Fruit fly (Drosophila melanogaster) whole organism, embryonic: ENCODE results near the gene Hecw.

Experiments used
- CG10147 ChIP-seq: fragments of 200-800 bp; sonication (Bioruptor generic); optimal IDR thresholded peaks from 2 replicates; lab custom pipeline; 2019; ENCODE audit warnings: missing biosample characterization, mild to moderate bottlenecking, missing genetic modification characterization, moderate library complexity
- CG10274 ChIP-seq: fragments of 200-800 bp; sonication (Bioruptor generic); optimal IDR thresholded peaks from 3 replicates; lab custom pipeline; 2017; ENCODE audit warnings: missing biosample characterization, mild to moderate bottlenecking, missing genetic modification characterization
- CG11560 ChIP-seq: fragments of 200-800 bp; sonication (Bioruptor generic); IDR thresholded peaks from 3 replicates; pipeline ENCODE4 v1.3.6; 2022; ENCODE audit warnings: missing biosample characterization, missing genetic modification characterization
- CG11723 ChIP-seq: fragments of 200-800 bp; sonication (Bioruptor generic); optimal IDR thresholded peaks from 2 replicates; lab custom pipeline; 2017; ENCODE audit warnings: missing biosample characterization, mild to moderate bottlenecking, missing genetic modification characterization
- CG13287 ChIP-seq: fragments of 200-800 bp; sonication (Bioruptor generic); IDR thresholded peaks from 2 replicates; pipeline ENCODE4 v1.3.6; 2022; ENCODE audit warnings: missing biosample characterization, missing genetic modification characterization; ENCODE audit not compliant: partially characterized antibody
- CG13624 ChIP-seq: fragments of 200-800 bp; sonication (Bioruptor generic); optimal IDR thresholded peaks from 2 replicates; lab custom pipeline; 2016; ENCODE audit warnings: missing biosample characterization, missing genetic modification characterization
- CG14710 ChIP-seq: fragments of 200-800 bp; sonication (Bioruptor generic); optimal IDR thresholded peaks from 3 replicates; lab custom pipeline; 2019; ENCODE audit warnings: missing biosample characterization, mild to moderate bottlenecking, missing genetic modification characterization, moderate library complexity
- CG1603 ChIP-seq: fragments of 200-800 bp; sonication (Bioruptor generic); optimal IDR thresholded peaks from 2 replicates; lab custom pipeline; 2019; ENCODE audit warnings: missing biosample characterization, mild to moderate bottlenecking, missing genetic modification characterization, moderate library complexity
- CG2202 ChIP-seq: fragments of 200-800 bp; sonication (Bioruptor generic); optimal IDR thresholded peaks from 2 replicates; lab custom pipeline; 2018; ENCODE audit warnings: missing biosample characterization, mild to moderate bottlenecking, missing genetic modification characterization
- CG31388 ChIP-seq: fragments of 200-800 bp; sonication (Bioruptor generic); optimal IDR thresholded peaks from 2 replicates; lab custom pipeline; 2016; ENCODE audit warnings: missing biosample characterization, missing genetic modification characterization
- CG34422 ChIP-seq: fragments of 200-800 bp; sonication (Bioruptor generic); IDR thresholded peaks from 3 replicates; pipeline ENCODE4 v1.3.6; 2022; ENCODE audit warnings: missing biosample characterization, missing genetic modification characterization
- CG6254 ChIP-seq: fragments of 200-800 bp; sonication (Bioruptor generic); optimal IDR thresholded peaks from 3 replicates; lab custom pipeline; 2017; ENCODE audit warnings: mild to moderate bottlenecking, missing biosample characterization, missing genetic modification reagents, missing genetic modification characterization
- CG7786 ChIP-seq: fragments of 200-800 bp; sonication (Bioruptor generic); optimal IDR thresholded peaks from 2 replicates; lab custom pipeline; 2016; ENCODE audit warnings: missing biosample characterization, missing genetic modification characterization
- CG7963 ChIP-seq: fragments of 200-800 bp; sonication (Bioruptor generic); IDR thresholded peaks from 3 replicates; pipeline ENCODE4 v1.3.6; 2022; ENCODE audit warnings: missing biosample characterization, missing genetic modification characterization; ENCODE audit not compliant: partially characterized antibody
- CG9215 ChIP-seq: fragments of 200-800 bp; sonication (Bioruptor generic); IDR thresholded peaks from 2 replicates; pipeline ENCODE4 v1.3.6; 2022; ENCODE audit warnings: missing biosample characterization, missing genetic modification characterization
- CG9817 ChIP-seq: fragments of 200-800 bp; sonication (Bioruptor generic); optimal IDR thresholded peaks from 2 replicates; lab custom pipeline; 2018; ENCODE audit warnings: missing biosample characterization, mild to moderate bottlenecking, missing genetic modification characterization, moderate library complexity
- CrebB ChIP-seq: fragments of 200-800 bp; sonication (Bioruptor generic); optimal IDR thresholded peaks from 3 replicates; lab custom pipeline; 2018; ENCODE audit warnings: missing biosample characterization, mild to moderate bottlenecking, missing genetic modification characterization
- Dll ChIP-seq: fragments of 200-800 bp; sonication (Bioruptor generic); IDR thresholded peaks from 4 replicates; pipeline ENCODE4 v1.3.6; 2022; ENCODE audit warnings: missing biosample characterization, missing genetic modification characterization; ENCODE audit not compliant: partially characterized antibody
- Dref ChIP-seq: fragments of 200-800 bp; sonication (Bioruptor generic); IDR thresholded peaks from 2 replicates; pipeline ENCODE4 v1.3.6; 2022; ENCODE audit warnings: missing biosample characterization, missing genetic modification characterization
- ERR ChIP-seq: fragments of 200-800 bp; sonication (Bioruptor generic); optimal IDR thresholded peaks from 2 replicates; lab custom pipeline; 2016; ENCODE audit warnings: missing biosample characterization, missing genetic modification characterization
- Ets97D ChIP-seq: fragments of 200-800 bp; sonication (Bioruptor generic); optimal IDR thresholded peaks from 3 replicates; lab custom pipeline; 2016; ENCODE audit warnings: missing biosample characterization, missing genetic modification characterization
- Fer1 ChIP-seq: fragments of 200-800 bp; sonication (Bioruptor generic); optimal IDR thresholded peaks from 2 replicates; lab custom pipeline; 2017; ENCODE audit warnings: missing biosample characterization, mild to moderate bottlenecking, missing genetic modification characterization
- H15 ChIP-seq: fragments of 200-800 bp; sonication (Bioruptor generic); IDR thresholded peaks from 3 replicates; pipeline ENCODE4 v1.3.6; 2022; ENCODE audit warnings: missing biosample characterization, missing genetic modification characterization
- Hmx ChIP-seq: fragments of 200-800 bp; sonication (Bioruptor generic); optimal IDR thresholded peaks from 2 replicates; lab custom pipeline; 2016; ENCODE audit warnings: missing biosample characterization, missing genetic modification characterization
- Kr ChIP-seq: fragments of 200-800 bp; sonication (Bioruptor generic); optimal IDR thresholded peaks from 2 replicates; lab custom pipeline; 2017; ENCODE audit warnings: missing biosample characterization, mild to moderate bottlenecking, missing genetic modification characterization
- MBD-R2 ChIP-seq: fragments of 200-800 bp; sonication (Bioruptor generic); IDR thresholded peaks from 2 replicates; pipeline ENCODE4 v1.3.6; 2022; ENCODE audit warnings: missing biosample characterization, missing genetic modification characterization
- Meics ChIP-seq: fragments of 200-800 bp; sonication (Bioruptor generic); optimal IDR thresholded peaks from 2 replicates; lab custom pipeline; 2017; ENCODE audit warnings: missing biosample characterization, mild to moderate bottlenecking, missing genetic modification characterization
- Neu2 ChIP-seq: fragments of 200-800 bp; sonication (Bioruptor generic); optimal IDR thresholded peaks from 3 replicates; lab custom pipeline; 2016; ENCODE audit warnings: missing biosample characterization, missing genetic modification characterization, borderline replicate concordance
- Nf-YB ChIP-seq: fragments of 200-800 bp; sonication (Bioruptor generic); optimal IDR thresholded peaks from 3 replicates; lab custom pipeline; 2019; ENCODE audit warnings: missing biosample characterization, mild to moderate bottlenecking, missing genetic modification characterization, moderate library complexity
- Oli ChIP-seq: fragments of 200-800 bp; sonication (Bioruptor generic); optimal IDR thresholded peaks from 2 replicates; lab custom pipeline; 2018; ENCODE audit warnings: missing biosample characterization, mild to moderate bottlenecking, missing genetic modification characterization, moderate library complexity
- Xbp1 ChIP-seq: fragments of 200-800 bp; sonication (Bioruptor generic); optimal IDR thresholded peaks from 3 replicates; lab custom pipeline; 2016; ENCODE audit warnings: missing biosample characterization, mild to moderate bottlenecking, missing genetic modification characterization
- abd-A ChIP-seq: fragments of 200-800 bp; sonication (Bioruptor generic); optimal IDR thresholded peaks from 3 replicates; lab custom pipeline; 2019; ENCODE audit warnings: missing biosample characterization, mild to moderate bottlenecking, missing genetic modification characterization, moderate library complexity
- al ChIP-seq: fragments of 200-800 bp; sonication (Bioruptor generic); IDR thresholded peaks from 2 replicates; pipeline ENCODE4 v1.3.6; 2022; ENCODE audit warnings: missing biosample characterization, missing genetic modification characterization
- az2 ChIP-seq: fragments of 200-800 bp; sonication (Bioruptor generic); optimal IDR thresholded peaks from 3 replicates; lab custom pipeline; 2016; ENCODE audit warnings: missing biosample characterization, missing genetic modification characterization
- da ChIP-seq: fragments of 200-800 bp; sonication (Bioruptor generic); optimal IDR thresholded peaks from 2 replicates; lab custom pipeline; 2016; ENCODE audit warnings: missing biosample characterization, missing genetic modification characterization
- dpn ChIP-seq, 2 experiments: fragments of 200-800 bp; sonication (Bioruptor generic); optimal IDR thresholded peaks; 3 replicates each; lab custom pipeline; 2016; ENCODE audit warnings: missing biosample characterization in 2 of 2, missing genetic modification characterization in 2 of 2
- emc ChIP-seq: fragments of 200-800 bp; sonication (Bioruptor generic); optimal IDR thresholded peaks from 2 replicates; lab custom pipeline; 2016; ENCODE audit warnings: missing biosample characterization, missing genetic modification characterization
- ewg ChIP-seq: fragments of 200-800 bp; sonication (Bioruptor generic); optimal IDR thresholded peaks from 3 replicates; lab custom pipeline; 2017; ENCODE audit warnings: mild to moderate bottlenecking, missing biosample characterization, missing genetic modification reagents, missing genetic modification characterization
- exex ChIP-seq: fragments of 200-800 bp; sonication (Bioruptor generic); optimal IDR thresholded peaks from 4 replicates; lab custom pipeline; 2018; ENCODE audit warnings: missing biosample characterization, mild to moderate bottlenecking, missing genetic modification characterization, moderate library complexity
- hbn ChIP-seq: fragments of 200-800 bp; sonication (Bioruptor generic); IDR thresholded peaks from 2 replicates; pipeline ENCODE4 v1.3.6; 2022; ENCODE audit warnings: missing biosample characterization, missing genetic modification characterization; ENCODE audit not compliant: partially characterized antibody
- hkb ChIP-seq, 2 experiments: fragments of 200-800 bp in 1 of 2; fragments of >200 bp in 1 of 2; sonication (Bioruptor generic) in 1 of 2; IDR thresholded peaks in 1 of 2; optimal IDR thresholded peaks in 1 of 2; 2 replicates each; pipeline versions ENCODE4 v1.3.6 to Lab custom; 2017 to 2022; ENCODE audit warnings: missing biosample characterization in 1 of 2, missing genetic modification characterization in 1 of 2
- pb ChIP-seq: fragments of 200-800 bp; sonication (Bioruptor generic); optimal IDR thresholded peaks from 3 replicates; lab custom pipeline; 2016; ENCODE audit warnings: missing biosample characterization, missing genetic modification characterization
- peb ChIP-seq: fragments of 200-800 bp; sonication (Bioruptor generic); IDR thresholded peaks from 2 replicates; pipeline ENCODE4 v1.3.6; 2022; ENCODE audit warnings: missing biosample characterization, missing genetic modification characterization
- psq ChIP-seq: fragments of 200-800 bp; sonication (Bioruptor generic); optimal IDR thresholded peaks from 2 replicates; lab custom pipeline; 2017; ENCODE audit warnings: missing biosample characterization, missing genetic modification characterization
- sens ChIP-seq: fragments of 200-800 bp; sonication (Bioruptor generic); peaks from one replicate; lab custom pipeline; 2016; ENCODE audit warnings: missing biosample characterization, missing genetic modification characterization
- sob ChIP-seq: fragments of 200-800 bp; sonication (Bioruptor generic); IDR thresholded peaks from 2 replicates; pipeline ENCODE4 v1.3.6; 2022; ENCODE audit warnings: missing biosample characterization, missing genetic modification characterization
- sug ChIP-seq: fragments of 200-800 bp; optimal IDR thresholded peaks from 2 replicates; lab custom pipeline; 2019; ENCODE audit warnings: missing biosample characterization, mild to moderate bottlenecking, missing genetic modification characterization, moderate library complexity
- tup ChIP-seq: fragments of 200-800 bp; sonication (Bioruptor generic); optimal IDR thresholded peaks from 2 replicates; lab custom pipeline; 2016; ENCODE audit warnings: missing biosample characterization, mild to moderate bottlenecking, missing genetic modification characterization, moderate library complexity

Hecw gene

dm6 chrX:9578696-9579509 is 29.8 kb upstream of the Hecw start (continued):
- TF ChIP-seq psq (GFP tag; lab: Kevin White, UChicago) = peak; percentile 95
- peak; percentile 92 for TF ChIP-seq CG11560 (tag; lab: Robert Waterston, UW)
- TF ChIP-seq CG7786 (GFP tag; lab: Kevin White, UChicago) = peak; percentile 99
- peak; percentile 99 for TF ChIP-seq H15 (GFP tag; lab: Robert Waterston, UW)
- peak; percentile 77 for TF ChIP-seq sug
- TF ChIP-seq CG13287 (GFP tag; lab: Robert Waterston, UW) = no peak
- no peak for TF ChIP-seq CG7963
- no peak for TF ChIP-seq Dll
- TF ChIP-seq ewg (GFP tag; lab: Kevin White, UChicago) = peak; percentile 98
- peak; percentile 95 for TF ChIP-seq CG6254 (GFP tag; lab: Kevin White, UChicago)
- peak; percentile 97 for TF ChIP-seq al (GFP tag; lab: Robert Waterston, UW)
- peak; percentile 94 for TF ChIP-seq Hmx (GFP tag; lab: Kevin White, UChicago)
- TF ChIP-seq Dref (GFP tag; lab: Robert Waterston, UW) = peak; percentile 48
- TF ChIP-seq az2 (GFP tag; lab: Kevin White, UChicago) = peak; percentile 99
- TF ChIP-seq sens = peak; percentile 100
- TF ChIP-seq da (GFP tag; lab: Kevin White, UChicago) = peak; percentile 97
- peak; percentile 94 for TF ChIP-seq Neu2 (GFP tag; lab: Kevin White, UChicago)
- TF ChIP-seq CG31388 (GFP tag; lab: Kevin White, UChicago) = peak; percentile 94
- peak; percentile 96 for TF ChIP-seq Meics
- TF ChIP-seq sob = peak; percentile 98
- peak; percentile 97 for TF ChIP-seq CG11723 (GFP tag; lab: Kevin White, UChicago)
- peak; percentile 96 for TF ChIP-seq MBD-R2
- peak; percentile 81 for TF ChIP-seq Kr
- TF ChIP-seq dpn (GFP tag; optimal IDR thresholded peaks at IDR 0.05; lab: Kevin White, UChicago) = peak; percentile 99
- TF ChIP-seq CG1603 (tag; lab: Kevin White, UChicago) = peak; percentile 99
- peak; percentile 90 for TF ChIP-seq CG10147 (GFP tag; lab: Kevin White, UChicago)
- TF ChIP-seq CG9817 (tag; lab: Kevin White, UChicago) = peak; percentile 95
- peak; percentile 95 for TF ChIP-seq CrebB (tag; lab: Kevin White, UChicago)
- peak; percentile 95 for TF ChIP-seq ERR (GFP tag; lab: Kevin White, UChicago)
- no peak for TF ChIP-seq hkb (optimal IDR thresholded peaks at IDR 0.05; lab: Kevin White, UChicago)
- TF ChIP-seq hkb (GFP tag; IDR thresholded peaks at IDR 0.05; lab: Robert Waterston, UW) = peak; percentile 98
- peak; percentile 41 for TF ChIP-seq abd-A (tag; lab: Kevin White, UChicago)
- peak; percentile 97 for TF ChIP-seq CG14710 (tag; lab: Kevin White, UChicago)
- TF ChIP-seq CG10274 (GFP tag; lab: Kevin White, UChicago) = peak; percentile 91
- peak; percentile 99 for TF ChIP-seq CG2202
- peak; percentile 98 for TF ChIP-seq peb (GFP tag; lab: Robert Waterston, UW)
- peak; percentile 96 for TF ChIP-seq emc (GFP tag; lab: Kevin White, UChicago)
- TF ChIP-seq pb (GFP tag; lab: Kevin White, UChicago) = peak; percentile 97
- TF ChIP-seq Oli (tag; lab: Kevin White, UChicago) = peak; percentile 98
- TF ChIP-seq exex (tag; lab: Kevin White, UChicago) = peak; percentile 65
- TF ChIP-seq Fer1 (GFP tag; lab: Kevin White, UChicago) = peak; percentile 94
- peak; percentile 99 for TF ChIP-seq Xbp1 (GFP tag; lab: Kevin White, UChicago)
- peak; percentile 96 for TF ChIP-seq tup (GFP tag; lab: Kevin White, UChicago)
- TF ChIP-seq Ets97D = peak; percentile 93
- peak; percentile 86 for TF ChIP-seq Nf-YB (GFP tag; lab: Kevin White, UChicago)
- peak; percentile 98 for TF ChIP-seq CG13624 (GFP tag; lab: Kevin White, UChicago)
- peak; percentile 97 for TF ChIP-seq CG9215 (GFP tag; lab: Robert Waterston, UW)
- TF ChIP-seq CG34422 = peak; percentile 99
- no peak for TF ChIP-seq hbn (GFP tag; lab: Robert Waterston, UW)
